Fruit fly (Drosophila melanogaster) whole organism, embryonic: ENCODE data around the gene CG14868.
A peak's percentile ranks its signal among the peaks of the same experiment; 100 is the strongest.

Experiments
- Adf1 ChIP-seq: fragments of 200-800 bp; sonication (Bioruptor generic); IDR thresholded peaks from 2 replicates; pipeline ENCODE4 v1.3.6; 2022; ENCODE audit warnings: missing biosample characterization, missing genetic modification characterization
- Atf-2 ChIP-seq: fragments of 200-800 bp; sonication (Bioruptor generic); optimal IDR thresholded peaks from 2 replicates; lab custom pipeline; 2016; ENCODE audit warnings: missing biosample characterization, missing genetic modification characterization
- Bgb ChIP-seq: fragments of 200-800 bp; sonication (Bioruptor generic); IDR thresholded peaks from 2 replicates; pipeline ENCODE4 v1.3.6; 2022; ENCODE audit warnings: missing biosample characterization, missing genetic modification characterization; ENCODE audit not compliant: partially characterized antibody
- CG10321 ChIP-seq: fragments of 200-800 bp; sonication (Bioruptor generic); IDR thresholded peaks from 2 replicates; pipeline ENCODE4 v1.3.6; 2022; ENCODE audit warnings: missing biosample characterization, missing genetic modification characterization
- CG11247 ChIP-seq: fragments of 200-800 bp; sonication (Bioruptor generic); IDR thresholded peaks from 2 replicates; pipeline ENCODE4 v1.3.6; 2022; ENCODE audit warnings: missing biosample characterization, missing genetic modification characterization
- CG11723 ChIP-seq: fragments of 200-800 bp; sonication (Bioruptor generic); optimal IDR thresholded peaks from 2 replicates; lab custom pipeline; 2017; ENCODE audit warnings: missing biosample characterization, mild to moderate bottlenecking, missing genetic modification characterization
- CG12942 ChIP-seq: fragments of 200-800 bp; sonication (Bioruptor generic); optimal IDR thresholded peaks from 3 replicates; lab custom pipeline; 2016; ENCODE audit warnings: missing biosample characterization, missing genetic modification characterization
- CG15011 ChIP-seq: fragments of 200-800 bp; sonication (Bioruptor generic); optimal IDR thresholded peaks from 3 replicates; lab custom pipeline; 2018; ENCODE audit warnings: missing biosample characterization, mild to moderate bottlenecking, missing genetic modification characterization
- CG15514 ChIP-seq: fragments of 200-800 bp; sonication (Bioruptor generic); optimal IDR thresholded peaks from 3 replicates; lab custom pipeline; 2017; ENCODE audit warnings: missing biosample characterization, missing genetic modification characterization, mild to moderate bottlenecking, moderate library complexity, missing genetic modification reagents
- CG16815 ChIP-seq: fragments of 200-800 bp; sonication (Bioruptor generic); optimal IDR thresholded peaks from 3 replicates; lab custom pipeline; 2017; ENCODE audit warnings: missing biosample characterization, mild to moderate bottlenecking, missing genetic modification characterization
- CG17359 ChIP-seq: fragments of 200-800 bp; sonication (Bioruptor generic); optimal IDR thresholded peaks from 3 replicates; lab custom pipeline; 2018; ENCODE audit warnings: missing biosample characterization, mild to moderate bottlenecking, missing genetic modification characterization, moderate library complexity
- CG18011 ChIP-seq: fragments of 200-800 bp; sonication (Bioruptor generic); optimal IDR thresholded peaks from 2 replicates; lab custom pipeline; 2017; ENCODE audit warnings: missing biosample characterization, missing genetic modification characterization, mild to moderate bottlenecking, moderate library complexity, missing genotype
- CG2199 ChIP-seq: fragments of 200-800 bp; sonication (Bioruptor generic); IDR thresholded peaks from 3 replicates; pipeline ENCODE4 v1.3.6; 2022; ENCODE audit warnings: missing biosample characterization, missing genetic modification characterization
- CG2202 ChIP-seq: fragments of 200-800 bp; sonication (Bioruptor generic); optimal IDR thresholded peaks from 2 replicates; lab custom pipeline; 2018; ENCODE audit warnings: missing biosample characterization, mild to moderate bottlenecking, missing genetic modification characterization
- CG2678 ChIP-seq: fragments of 200-800 bp; sonication (Bioruptor generic); optimal IDR thresholded peaks from 3 replicates; lab custom pipeline; 2019; ENCODE audit warnings: missing biosample characterization, mild to moderate bottlenecking, missing genetic modification characterization, moderate library complexity
- CG30403 ChIP-seq: fragments of 200-800 bp; sonication (Bioruptor generic); optimal IDR thresholded peaks from 3 replicates; lab custom pipeline; 2016; ENCODE audit warnings: missing biosample characterization, missing genetic modification characterization
- CG33213 ChIP-seq: fragments of 200-800 bp; sonication (Bioruptor generic); optimal IDR thresholded peaks from 3 replicates; lab custom pipeline; 2016; ENCODE audit warnings: missing biosample characterization, missing genetic modification characterization
- CG3726 ChIP-seq: fragments of 200-800 bp; sonication (Bioruptor generic); IDR thresholded peaks from 3 replicates; pipeline ENCODE4, ENCODE4 v1.3.6; 2022; ENCODE audit warnings: missing biosample characterization, missing genetic modification characterization
- CG3995 ChIP-seq: fragments of 200-800 bp; sonication (Bioruptor generic); optimal IDR thresholded peaks from 3 replicates; lab custom pipeline; 2016; ENCODE audit warnings: missing biosample characterization, missing genetic modification characterization
- CG6689 ChIP-seq: fragments of 200-800 bp; sonication (Bioruptor generic); IDR thresholded peaks from 2 replicates; pipeline ENCODE4 v1.3.6; 2022; ENCODE audit warnings: missing biosample characterization, missing genetic modification characterization
- CG7271 ChIP-seq: fragments of 200-800 bp; sonication (Bioruptor generic); optimal IDR thresholded peaks from 2 replicates; lab custom pipeline; 2018; ENCODE audit warnings: missing biosample characterization, mild to moderate bottlenecking, missing genetic modification characterization, moderate library complexity
- Dfd ChIP-seq, 2 experiments: fragments of >200 bp; optimal IDR thresholded peaks; 2 replicates each; lab custom pipeline; 2017; ENCODE audit warnings: missing biosample characterization in 2 of 2, missing genetic modification characterization in 2 of 2
- Dip3 ChIP-seq: fragments of 200-800 bp; sonication (Bioruptor generic); optimal IDR thresholded peaks from 3 replicates; lab custom pipeline; 2016; ENCODE audit warnings: missing biosample characterization, missing genetic modification characterization
- Doc3 ChIP-seq: fragments of 200-800 bp; sonication (Bioruptor generic); IDR thresholded peaks from 3 replicates; pipeline ENCODE4 v1.3.6; 2022; ENCODE audit warnings: missing biosample characterization, missing genetic modification characterization; ENCODE audit not compliant: partially characterized antibody
- E2f1 ChIP-seq: fragments of 200-800 bp; sonication (Bioruptor generic); IDR thresholded peaks from 2 replicates; pipeline ENCODE4 v1.3.6; 2022; ENCODE audit warnings: missing biosample characterization, missing genetic modification characterization
- HLH3B ChIP-seq: fragments of 200-800 bp; sonication (Bioruptor generic); IDR thresholded peaks from 2 replicates; pipeline ENCODE4 v1.3.6; 2022; ENCODE audit warnings: missing biosample characterization, missing genetic modification characterization
- Max ChIP-seq: fragments of 200-800 bp; sonication (Bioruptor generic); optimal IDR thresholded peaks from 2 replicates; lab custom pipeline; 2016; ENCODE audit warnings: missing biosample characterization, mild to moderate bottlenecking, missing genetic modification characterization
- Med ChIP-seq: fragments of 200-800 bp; sonication (Bioruptor generic); peaks from one replicate; lab custom pipeline; 2016; ENCODE audit warnings: missing biosample characterization, missing genetic modification characterization, mild to moderate bottlenecking, inconsistent platforms, moderate library complexity
- PHDP ChIP-seq: fragments of 200-800 bp; sonication (Bioruptor generic); optimal IDR thresholded peaks from 3 replicates; lab custom pipeline; 2018; ENCODE audit warnings: missing biosample characterization, mild to moderate bottlenecking, missing genetic modification characterization, moderate library complexity
- Ptx1 ChIP-seq: fragments of 200-800 bp; sonication (Bioruptor generic); IDR thresholded peaks from 2 replicates; pipeline ENCODE4 v1.3.6; 2022; ENCODE audit warnings: missing biosample characterization, missing genetic modification characterization
- Stat92E ChIP-seq, 3 experiments: fragments of >200 bp in 2 of 3; fragments of 200-800 bp in 1 of 3; sonication (Bioruptor generic) in 1 of 3; optimal IDR thresholded peaks; 2 replicates each; lab custom pipeline; 2017 to 2019; ENCODE audit warnings: missing biosample characterization in 3 of 3, missing genetic modification characterization in 3 of 3, mild to moderate bottlenecking in 1 of 3, moderate library complexity in 1 of 3
- Tbp ChIP-seq: fragments of >200 bp; optimal IDR thresholded peaks from 2 replicates; lab custom pipeline; 2018; ENCODE audit warnings: missing biosample characterization, missing genetic modification characterization
- Xrp1 ChIP-seq: fragments of 200-800 bp; sonication (Bioruptor generic); IDR thresholded peaks from 2 replicates; pipeline ENCODE4 v1.3.6; 2022; ENCODE audit warnings: missing biosample characterization, missing genetic modification characterization
- YL-1 ChIP-seq: fragments of 200-800 bp; sonication (Bioruptor generic); optimal IDR thresholded peaks from 3 replicates; lab custom pipeline; 2017; ENCODE audit warnings: missing biosample characterization, mild to moderate bottlenecking, missing genetic modification characterization
- ac ChIP-seq: fragments of 200-800 bp; sonication (Bioruptor generic); optimal IDR thresholded peaks from 3 replicates; lab custom pipeline; 2017; ENCODE audit warnings: missing biosample characterization, mild to moderate bottlenecking, missing genetic modification characterization
- btn ChIP-seq: fragments of 200-800 bp; sonication (Bioruptor generic); optimal IDR thresholded peaks from 2 replicates; lab custom pipeline; 2016; ENCODE audit warnings: missing biosample characterization, missing genetic modification characterization
- cad ChIP-seq: fragments of >200 bp; optimal IDR thresholded peaks from 2 replicates; lab custom pipeline; 2017; ENCODE audit warnings: missing biosample characterization, missing genetic modification characterization
- fd96Cb ChIP-seq: fragments of 200-800 bp; sonication (Bioruptor generic); optimal IDR thresholded peaks from 2 replicates; lab custom pipeline; 2018; ENCODE audit warnings: missing biosample characterization, mild to moderate bottlenecking, missing genetic modification characterization, moderate library complexity
- jigr1 ChIP-seq: fragments of 200-800 bp; sonication (Bioruptor generic); IDR thresholded peaks from 3 replicates; pipeline ENCODE4 v1.3.6; 2022; ENCODE audit warnings: missing biosample characterization, missing genetic modification characterization
- kah ChIP-seq: fragments of 200-800 bp; sonication (Bioruptor generic); optimal IDR thresholded peaks from 2 replicates; lab custom pipeline; 2018; ENCODE audit warnings: missing biosample characterization, mild to moderate bottlenecking, missing genetic modification characterization
- lilli ChIP-seq: fragments of 200-800 bp; sonication (Bioruptor generic); optimal IDR thresholded peaks from 3 replicates; lab custom pipeline; 2016; ENCODE audit warnings: missing biosample characterization, missing genetic modification characterization
- lmd ChIP-seq: fragments of 200-800 bp; sonication (Bioruptor generic); IDR thresholded peaks from 2 replicates; pipeline ENCODE4 v1.3.6; 2022; ENCODE audit warnings: missing biosample characterization, missing genetic modification characterization
- lov ChIP-seq, 2 experiments: fragments of 200-800 bp in 1 of 2; fragments of >200 bp in 1 of 2; sonication (Bioruptor generic) in 1 of 2; IDR thresholded peaks in 1 of 2; optimal IDR thresholded peaks in 1 of 2; 2 replicates in 1 of 2; 3 replicates in 1 of 2; pipeline versions ENCODE4 v1.3.6 to Lab custom; 2017 to 2022; ENCODE audit warnings: missing biosample characterization in 1 of 2, missing genetic modification characterization in 1 of 2
- mld ChIP-seq: fragments of 200-800 bp; sonication (Bioruptor generic); IDR thresholded peaks from 3 replicates; pipeline ENCODE4 v1.3.6; 2022; ENCODE audit warnings: missing biosample characterization, missing genetic modification characterization; ENCODE audit not compliant: partially characterized antibody
- oc ChIP-seq: fragments of 200-800 bp; sonication (Bioruptor generic); optimal IDR thresholded peaks from 2 replicates; lab custom pipeline; 2018; ENCODE audit warnings: missing biosample characterization, mild to moderate bottlenecking, missing genetic modification characterization, moderate library complexity
- otp ChIP-seq: fragments of 200-800 bp; sonication (Bioruptor generic); IDR thresholded peaks from 3 replicates; pipeline ENCODE4, ENCODE4 v1.3.6; 2022; ENCODE audit warnings: missing biosample characterization, missing genetic modification characterization
- psq ChIP-seq: fragments of 200-800 bp; sonication (Bioruptor generic); optimal IDR thresholded peaks from 2 replicates; lab custom pipeline; 2017; ENCODE audit warnings: missing biosample characterization, missing genetic modification characterization
- rib ChIP-seq: fragments of 200-800 bp; sonication (Bioruptor generic); IDR thresholded peaks from 2 replicates; pipeline ENCODE4 v1.3.6; 2022; ENCODE audit warnings: missing biosample characterization, missing genetic modification characterization
- sens ChIP-seq: fragments of 200-800 bp; sonication (Bioruptor generic); peaks from one replicate; lab custom pipeline; 2016; ENCODE audit warnings: missing biosample characterization, missing genetic modification characterization
- slou ChIP-seq: fragments of 200-800 bp; sonication (Bioruptor generic); optimal IDR thresholded peaks from 3 replicates; lab custom pipeline; 2016; ENCODE audit warnings: missing biosample characterization, missing genetic modification characterization
- sna ChIP-seq: fragments of 200-800 bp; sonication (Bioruptor generic); IDR thresholded peaks from 2 replicates; pipeline ENCODE4 v1.3.6; 2022; ENCODE audit warnings: missing biosample characterization, missing genetic modification characterization; ENCODE audit not compliant: partially characterized antibody
- sob ChIP-seq: fragments of 200-800 bp; sonication (Bioruptor generic); IDR thresholded peaks from 2 replicates; pipeline ENCODE4 v1.3.6; 2022; ENCODE audit warnings: missing biosample characterization, missing genetic modification characterization

The CG14868 gene

dm6 chr3R:15330472-15330871, 39.3 kb downstream of the CG14868 start, which contains the start of gene mRpL9 (continued):
- no peak for TF ChIP-seq sna
- TF ChIP-seq Ptx1 (GFP tag; lab: Robert Waterston, UW): no peak
- peak; percentile 11 for TF ChIP-seq CG18011 (GFP tag; lab: Kevin White, UChicago)
- TF ChIP-seq CG17359 (tag; lab: Kevin White, UChicago): no peak
- TF ChIP-seq kah: no peak
- peak; percentile 28 for TF ChIP-seq lilli (GFP tag; lab: Kevin White, UChicago)
- TF ChIP-seq lmd (GFP tag; lab: Robert Waterston, UW): peak; percentile 24; the same call in 1 of the 2 replicates
- no peak for TF ChIP-seq CG2202 (tag; lab: Kevin White, UChicago)
- TF ChIP-seq CG2678 (tag; lab: Kevin White, UChicago): no peak
- no peak for TF ChIP-seq jigr1 (GFP tag; lab: Robert Waterston, UW)
- no peak for TF ChIP-seq Dip3 (GFP tag; lab: Kevin White, UChicago)
- TF ChIP-seq btn: no peak
- TF ChIP-seq CG6689 (GFP tag; lab: Robert Waterston, UW): no peak
- TF ChIP-seq Xrp1 (GFP tag; lab: Robert Waterston, UW): no peak
- TF ChIP-seq psq (GFP tag; lab: Kevin White, UChicago): no peak
- TF ChIP-seq Stat92E (GFP tag; optimal IDR thresholded peaks at IDR 0.05; lab: Kevin White, UChicago): no peak
- no peak for TF ChIP-seq Max (GFP tag; lab: Kevin White, UChicago)
- no peak for TF ChIP-seq CG10321 (GFP tag; lab: Robert Waterston, UW)
- TF ChIP-seq CG7271: no peak
- TF ChIP-seq CG11247: no peak
- TF ChIP-seq CG33213: no peak
- no peak for TF ChIP-seq fd96Cb (tag; lab: Kevin White, UChicago)
- TF ChIP-seq CG2199: no peak
- no peak for TF ChIP-seq Bgb (GFP tag; lab: Robert Waterston, UW)
- TF ChIP-seq HLH3B (GFP tag; lab: Robert Waterston, UW): no peak
- no peak for TF ChIP-seq Adf1 (GFP tag; lab: Robert Waterston, UW)
- no peak for TF ChIP-seq E2f1 (GFP tag; lab: Robert Waterston, UW)
- peak; percentile 95 for TF ChIP-seq CG3995 (GFP tag; lab: Kevin White, UChicago)
- TF ChIP-seq Dfd (GFP tag; optimal IDR thresholded peaks at IDR 0.05; lab: Kevin White, UChicago): no peak
- TF ChIP-seq cad (GFP tag; lab: Kevin White, UChicago): no peak
- no peak for TF ChIP-seq slou (GFP tag; lab: Kevin White, UChicago)
- TF ChIP-seq Atf-2 (GFP tag; lab: Kevin White, UChicago): no peak
- TF ChIP-seq rib (GFP tag; lab: Robert Waterston, UW): no peak
- TF ChIP-seq PHDP: peak; percentile 32
- TF ChIP-seq Tbp (GFP tag; lab: Kevin White, UChicago): no peak
- peak; percentile 52 for TF ChIP-seq CG15514
- no peak for TF ChIP-seq oc (tag; lab: Kevin White, UChicago)
- peak; percentile 78 for TF ChIP-seq Med (GFP tag; lab: Kevin White, UChicago)
- peak; percentile 43 for TF ChIP-seq CG30403 (GFP tag; lab: Kevin White, UChicago)
- no peak for TF ChIP-seq lov (optimal IDR thresholded peaks at IDR 0.05; lab: Kevin White, UChicago)
- TF ChIP-seq lov (GFP tag; IDR thresholded peaks at IDR 0.05; lab: Robert Waterston, UW): no peak
- no peak for TF ChIP-seq CG16815 (GFP tag; lab: Kevin White, UChicago)
- no peak for TF ChIP-seq CG3726 (GFP tag; lab: Robert Waterston, UW)
- TF ChIP-seq mld (GFP tag; lab: Robert Waterston, UW): no peak
- no peak for TF ChIP-seq otp (GFP tag; lab: Robert Waterston, UW)
- TF ChIP-seq CG11723 (GFP tag; lab: Kevin White, UChicago): no peak
- TF ChIP-seq Doc3: peak; percentile 34; the same call in 1 of the 3 replicates
- TF ChIP-seq ac (GFP tag; lab: Kevin White, UChicago): no peak
- TF ChIP-seq sens: peak; percentile 47
- no peak for TF ChIP-seq CG15011 (GFP tag; lab: Kevin White, UChicago)
- TF ChIP-seq sob (GFP tag; lab: Robert Waterston, UW): peak; percentile 43; the same call in 1 of the 2 replicates
- no peak for TF ChIP-seq CG12942 (GFP tag; lab: Kevin White, UChicago)
- peak; percentile 58 for TF ChIP-seq YL-1 (GFP tag; lab: Kevin White, UChicago)
